Worm (Caenorhabditis elegans) whole organism, midembryonic: ENCODE results near the gene R160.2.

Experiments used
- flt-1 ChIP-seq: fragments of 200-800 bp; sonication (Bioruptor generic); IDR thresholded peaks from 2 replicates; pipeline ENCODE4 v1.3.6; 2022; ENCODE audit warnings: missing genetic modification characterization, missing compliant biosample characterization
- ztf-29 ChIP-seq: fragments of 200-800 bp; sonication (Bioruptor generic); IDR thresholded peaks from 2 replicates; pipeline ENCODE4 v1.3.6; 2022; ENCODE audit warnings: missing genetic modification reagents, missing genetic modification characterization, missing compliant biosample characterization

- TF ChIP-seq ztf-29 (GFP tag; lab: Robert Waterston, UW) (no peak), flt-1 (0 out of 2 replicates have a peak, but pooled peaks have one; percentile 46)
These were observed 12.2 kb upstream of the R160.2 start, which contains the start of gene dpy-23 for ce11 chrX:4388834-4389409.
